Worm (Caenorhabditis elegans): ENCODE results near the gene Y66A7A.9.

Y66A7A.9 gene

DNA sequence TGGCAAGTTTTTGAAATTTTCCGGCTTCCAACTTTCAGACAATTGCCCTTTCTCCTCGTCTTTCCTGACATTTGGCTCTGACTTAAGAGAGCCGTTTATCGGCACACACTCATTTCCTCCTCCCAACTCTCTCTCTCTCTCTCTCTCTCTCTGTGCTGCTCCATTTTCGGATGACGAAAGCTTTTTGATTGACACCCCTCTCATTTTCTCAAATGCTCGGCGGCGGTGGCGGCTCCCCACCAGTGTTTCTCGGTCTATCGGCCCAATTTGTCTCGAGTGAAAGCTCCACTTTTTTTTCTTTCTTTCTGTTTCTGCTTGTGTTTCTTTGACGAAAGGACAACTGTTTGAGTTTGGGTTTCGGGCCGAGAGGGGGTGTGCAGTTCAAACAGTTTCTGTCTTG is 47.5 kb upstream of the Y66A7A.9 start (continued):
- 0 out of 2 replicates have a peak, but pooled peaks have one; percentile 20 for TF ChIP-seq Y75B8A.6 (GFP tag; IDR thresholded peaks at IDR 0.05)
- no peak for TF ChIP-seq lin-1 (GFP tag; IDR thresholded peaks at IDR 0.05)
- no peak for TF ChIP-seq spr-3 (GFP tag; optimal IDR thresholded peaks at IDR 0.05)

ce11 chrIII:11657185-11657817 is 45.0 kb upstream of the Y66A7A.9 start, which contains the start of gene crh-1:
TSS of gene crh-1 (plus strand) at chrIII:11657767.
- TF ChIP-seq lin-38 (GFP tag; IDR thresholded peaks at IDR 0.05) (peak; percentile 77), egl-27 (tag; optimal IDR thresholded peaks at IDR 0.05) (no peak), lin-13 (GFP tag; optimal IDR thresholded peaks at IDR 0.05) (peak; percentile 69), D1046.2 (GFP tag; IDR thresholded peaks at IDR 0.05) (no peak), lir-3 (tag; optimal IDR thresholded peaks at IDR 0.05) (no peak), F26F4.8 (GFP tag; conservative IDR thresholded peaks at IDR 0.05) (no peak), zfp-3 (GFP tag; conservative IDR thresholded peaks at IDR 0.05) (0 out of 2 replicates have a peak, but pooled peaks have one; percentile 41), nhr-41 (GFP tag; IDR thresholded peaks at IDR 0.05) (no peak), daf-8 (GFP tag; IDR thresholded peaks at IDR 0.05) (no peak), ctbp-1 (GFP tag; IDR thresholded peaks at IDR 0.05) (0 out of 2 replicates have a peak, but pooled peaks have one; percentile 18), arid-1 (GFP tag; conservative IDR thresholded peaks at IDR 0.05) (no peak), lim-7 (GFP tag; IDR thresholded peaks at IDR 0.05) (no peak), ztf-11 (tag; optimal IDR thresholded peaks at IDR 0.05) (no peak), jun-1 (tag; optimal IDR thresholded peaks at IDR 0.05) (no peak), sdz-12 (GFP tag; optimal IDR thresholded peaks at IDR 0.05) (no peak), lin-1 (GFP tag; IDR thresholded peaks at IDR 0.05) (no peak), ztf-7 (tag; optimal IDR thresholded peaks at IDR 0.05) (peak; percentile 58), lin-39 (tag; optimal IDR thresholded peaks at IDR 0.05) (no peak), madf-5 (GFP tag; IDR thresholded peaks at IDR 0.05) (no peak), fos-1 (tag; optimal IDR thresholded peaks at IDR 0.05) (no peak), ceh-62 (tag; optimal IDR thresholded peaks at IDR 0.05) (no peak), ceh-28 (tag; optimal IDR thresholded peaks at IDR 0.05) (no peak), lin-29 (GFP tag; IDR thresholded peaks at IDR 0.05) (no peak), zag-1 (tag; optimal IDR thresholded peaks at IDR 0.05) (no peak), F10B5.3 (tag; optimal IDR thresholded peaks at IDR 0.05) (no peak), set-16 (GFP tag; IDR thresholded peaks at IDR 0.05) (no peak), hlh-11 (tag; optimal IDR thresholded peaks at IDR 0.05) (peak; percentile 97), nhr-10 (tag; optimal IDR thresholded peaks at IDR 0.05) (no peak), mdl-1 (tag; optimal IDR thresholded peaks at IDR 0.05) (peak in 1 of 2 experiments; percentile 62), nhr-111 (GFP tag; optimal IDR thresholded peaks at IDR 0.05) (no peak), zfp-2 (tag; optimal IDR thresholded peaks at IDR 0.05) (no peak), ZK337.2 (GFP tag; IDR thresholded peaks at IDR 0.05) (no peak), tag-97 (GFP tag; IDR thresholded peaks at IDR 0.05) (no peak), fkh-10 (GFP tag; optimal IDR thresholded peaks at IDR 0.05) (no peak), skn-1 (tag; optimal IDR thresholded peaks at IDR 0.05) (no peak), daf-16 (GFP tag; optimal IDR thresholded peaks at IDR 0.05) (peak in 1 of 2 experiments; percentile 35), daf-16 (tag; optimal IDR thresholded peaks at IDR 0.05) (peak; percentile 86), hmg-1.1 (GFP tag; IDR thresholded peaks at IDR 0.05) (peak; percentile 61), ceh-20 (GFP tag; IDR thresholded peaks at IDR 0.05) (peak; percentile 47; the same call in 1 of the 2 replicates), dmd-6 (GFP tag; IDR thresholded peaks at IDR 0.05) (peak; percentile 67), dmd-8 (GFP tag; IDR thresholded peaks at IDR 0.05) (no peak), mdt-29 (GFP tag; IDR thresholded peaks at IDR 0.05) (no peak), aha-1 (tag) (peak; percentile 99), saeg-2 (GFP tag; IDR thresholded peaks at IDR 0.05) (no peak), nhr-77 (tag; optimal IDR thresholded peaks at IDR 0.05) (peak; percentile 28), mep-1 (tag; optimal IDR thresholded peaks at IDR 0.05) (peak; percentile 83), cey-2 (tag; optimal IDR thresholded peaks at IDR 0.05; ENCODE audit: borderline replicate concordance, insufficient read depth) (no peak), hif-1 (tag; optimal IDR thresholded peaks at IDR 0.05) (peak in 1 of 2 experiments; percentile 55)
